Worm (Caenorhabditis elegans) whole organism, late embryonic: Measurements from ENCODE around the gene C02F5.12.

Experiments used
- ets-4 ChIP-seq: sonication (generic microtip); optimal IDR thresholded peaks from 2 replicates; lab custom pipeline; 2016; ENCODE audit warnings: missing genetic modification characterization, missing compliant biosample characterization
- fkh-10 ChIP-seq: fragments of 150-350 bp; optimal IDR thresholded peaks from 2 replicates; lab custom pipeline; 2014; ENCODE audit warnings: missing biosample characterization, missing genetic modification reagents, missing genetic modification characterization
- lin-11 ChIP-seq: fragments of 200-800 bp; sonication (Bioruptor generic); optimal IDR thresholded peaks from 2 replicates; lab custom pipeline; 2018; ENCODE audit warnings: mild to moderate bottlenecking, missing genetic modification characterization, missing compliant biosample characterization
- pqm-1 ChIP-seq: sonication (generic microtip); optimal IDR thresholded peaks from 2 replicates; lab custom pipeline; 2016; ENCODE audit warnings: missing genetic modification characterization, missing compliant biosample characterization
- tbx-2 ChIP-seq: sonication (generic microtip); optimal IDR thresholded peaks from 2 replicates; lab custom pipeline; 2016; ENCODE audit warnings: missing genetic modification characterization, missing compliant biosample characterization
- unc-42 ChIP-seq: sonication (generic microtip); optimal IDR thresholded peaks from 2 replicates; lab custom pipeline; 2016; ENCODE audit warnings: missing genotype, missing genetic modification characterization, missing compliant biosample characterization
- unc-86 ChIP-seq: sonication (generic microtip); optimal IDR thresholded peaks from 2 replicates; lab custom pipeline; 2016; ENCODE audit warnings: missing genetic modification characterization, missing compliant biosample characterization

- no peak for TF ChIP-seq lin-11
- TF ChIP-seq ets-4 (tag; lab: Kevin White, UChicago): no peak
- no peak for TF ChIP-seq pqm-1
- TF ChIP-seq tbx-2 (tag; lab: Kevin White, UChicago): no peak
- no peak for TF ChIP-seq fkh-10 (GFP tag; lab: Kevin White, UChicago)
- no peak for TF ChIP-seq unc-86 (tag; lab: Kevin White, UChicago)
- TF ChIP-seq unc-42 (tag; lab: Kevin White, UChicago): no peak
These were observed 48.6 kb upstream of the C02F5.12 start for ce11 chrIII:8291268-8292032.
